Fruit fly (Drosophila melanogaster) Kc167 (cell line): Measurements from ENCODE around the gene ETHR.

Experiments
- Myc ChIP-seq: fragments of >200 bp; optimal IDR thresholded peaks from 2 replicates; lab custom pipeline; 2017; ENCODE audit warnings: missing external identifiers
- Sin3A ChIP-seq: fragments of >200 bp; optimal IDR thresholded peaks from 2 replicates; lab custom pipeline; 2018; ENCODE audit warnings: missing external identifiers
- h ChIP-seq: fragments of >200 bp; optimal IDR thresholded peaks from 3 replicates; lab custom pipeline; 2018; ENCODE audit warnings: missing external identifiers
- insv ChIP-seq: fragments of >200 bp; optimal IDR thresholded peaks from 3 replicates; lab custom pipeline; 2018; ENCODE audit warnings: missing external identifiers
- psq ChIP-seq: fragments of >200 bp; optimal IDR thresholded peaks from 2 replicates; lab custom pipeline; 2017; ENCODE audit warnings: missing external identifiers
- ttk ChIP-seq: sonication (Bioruptor generic); optimal IDR thresholded peaks from 2 replicates; lab custom pipeline; 2017; ENCODE audit warnings: missing external identifiers

ETHR gene

dm6 chr3R:21288462-21288861 lies 41.7 kb downstream of the ETHR start:
- TF ChIP-seq ttk (lab: Kevin White, UChicago) (no peak), Myc (lab: Kevin White, UChicago) (no peak), Sin3A (lab: Kevin White, UChicago) (no peak), insv (lab: Kevin White, UChicago) (no peak), psq (no peak), h (lab: Kevin White, UChicago) (no peak)

- no peak for TF ChIP-seq Sin3A (lab: Kevin White, UChicago)
Observed at dm6 chr3R:21289071-21289613, 42.3 kb downstream of the ETHR start.

dm6 chr3R:21293833-21294232 lies 47.0 kb downstream of the ETHR start, which contains the start of gene SIFaR:
Gene SIFaR, minus strand, starts transcription at chr3R:21293998.
- no peak for TF ChIP-seq insv (lab: Kevin White, UChicago)
- TF ChIP-seq h (lab: Kevin White, UChicago), result no peak
- TF ChIP-seq Sin3A (lab: Kevin White, UChicago), result no peak
- TF ChIP-seq ttk (lab: Kevin White, UChicago), result no peak
- no peak for TF ChIP-seq psq
- TF ChIP-seq Myc (lab: Kevin White, UChicago), result no peak

- TF ChIP-seq psq, result no peak
- TF ChIP-seq Sin3A (lab: Kevin White, UChicago), result no peak
- no peak for TF ChIP-seq ttk (lab: Kevin White, UChicago)
- no peak for TF ChIP-seq Myc (lab: Kevin White, UChicago)
- TF ChIP-seq insv (lab: Kevin White, UChicago), result no peak
- TF ChIP-seq h (lab: Kevin White, UChicago), result no peak
Observed at dm6 chr3R:21295004-21295403, 48.2 kb downstream of the ETHR start.

dm6 chr3R:21295695-21296037 lies 48.9 kb downstream of the ETHR start:
- TF ChIP-seq Myc (lab: Kevin White, UChicago), result no peak
- no peak for TF ChIP-seq psq
- no peak for TF ChIP-seq insv (lab: Kevin White, UChicago)
- TF ChIP-seq h (lab: Kevin White, UChicago), result no peak
- TF ChIP-seq Sin3A (lab: Kevin White, UChicago), result no peak
- TF ChIP-seq ttk (lab: Kevin White, UChicago), result no peak

- TF ChIP-seq psq (no peak), Myc (lab: Kevin White, UChicago) (no peak), Sin3A (lab: Kevin White, UChicago) (no peak), insv (lab: Kevin White, UChicago) (no peak)
Observed at dm6 chr3R:21296038-21296727, 49.4 kb downstream of the ETHR start.

- no peak for TF ChIP-seq Myc (lab: Kevin White, UChicago)
- TF ChIP-seq psq, result no peak
- no peak for TF ChIP-seq insv (lab: Kevin White, UChicago)
- TF ChIP-seq Sin3A (lab: Kevin White, UChicago), result no peak
- TF ChIP-seq ttk (lab: Kevin White, UChicago), result no peak
- no peak for TF ChIP-seq h (lab: Kevin White, UChicago)
Observed at dm6 chr3R:21296728-21297386, 50.0 kb downstream of the ETHR start.

dm6 chr3R:21297387-21297956 lies 50.7 kb downstream of the ETHR start:
- no peak for TF ChIP-seq Sin3A (lab: Kevin White, UChicago)
- TF ChIP-seq Myc (lab: Kevin White, UChicago), result no peak
- no peak for TF ChIP-seq psq
- no peak for TF ChIP-seq ttk (lab: Kevin White, UChicago)
- no peak for TF ChIP-seq h (lab: Kevin White, UChicago)
- TF ChIP-seq insv (lab: Kevin White, UChicago), result no peak
